Fruit fly (Drosophila melanogaster): Measurements from ENCODE around the gene Obp19d.
A peak's percentile ranks its signal among the peaks of the same experiment; 100 is the strongest.

Gene Obp19d

dm6 chrX:20419313-20419712 lies at the start of gene Obp19d:
Gene Obp19d (plus strand): TSS chrX:20419613.
- TF ChIP-seq woc (GFP tag; optimal IDR thresholded peaks at IDR 0.05), result no peak
- no peak for TF ChIP-seq CG32264 (GFP tag; optimal IDR thresholded peaks at IDR 0.05)
- no peak for TF ChIP-seq Myc (optimal IDR thresholded peaks at IDR 0.05)

dm6 chrX:20376422-20376821 lies 43.0 kb upstream of the Obp19d start, which contains the start of gene CG12679:
Gene CG12679 (minus strand): TSS chrX:20376522.
- TF ChIP-seq dl (GFP tag; optimal IDR thresholded peaks at IDR 0.05; ENCODE audit: insufficient read depth in 1 of 2, partially characterized antibody in 2 of 2), result no peak
- TF ChIP-seq br (GFP tag; optimal IDR thresholded peaks at IDR 0.05), result no peak
- no peak for TF ChIP-seq dmrt93B (GFP tag; optimal IDR thresholded peaks at IDR 0.05)
- TF ChIP-seq sv (GFP tag; optimal IDR thresholded peaks at IDR 0.05), result no peak
- no peak for TF ChIP-seq brk (GFP tag; optimal IDR thresholded peaks at IDR 0.05)
- no peak for TF ChIP-seq dsf (GFP tag; optimal IDR thresholded peaks at IDR 0.05; ENCODE audit: borderline replicate concordance)
- TF ChIP-seq pan (optimal IDR thresholded peaks at IDR 0.05), result no peak
- no peak for TF ChIP-seq lola (GFP tag; optimal IDR thresholded peaks at IDR 0.05)
- no peak for TF ChIP-seq usp (GFP tag; optimal IDR thresholded peaks at IDR 0.05)
- TF ChIP-seq tai (GFP tag; optimal IDR thresholded peaks at IDR 0.05), result no peak
- TF ChIP-seq CG9705 (GFP tag; optimal IDR thresholded peaks at IDR 0.05), result no peak
- TF ChIP-seq Mio (GFP tag; optimal IDR thresholded peaks at IDR 0.05), result no peak

- TF ChIP-seq Sp1 (GFP tag; optimal IDR thresholded peaks at IDR 0.05) (no peak), HLH106 (tag; optimal IDR thresholded peaks at IDR 0.05) (no peak), Mio (GFP tag; optimal IDR thresholded peaks at IDR 0.05) (no peak), dl (GFP tag; optimal IDR thresholded peaks at IDR 0.05; ENCODE audit: insufficient read depth in 1 of 2, partially characterized antibody in 2 of 2) (no peak), h (GFP tag; optimal IDR thresholded peaks at IDR 0.05) (no peak), lola (GFP tag; optimal IDR thresholded peaks at IDR 0.05) (no peak), Vsx2 (GFP tag; optimal IDR thresholded peaks at IDR 0.05; ENCODE audit: partially characterized antibody) (no peak)
Measured at dm6 chrX:20385865-20386264, 33.5 kb upstream of the Obp19d start.

- TF ChIP-seq sage (GFP tag; optimal IDR thresholded peaks at IDR 0.05) (no peak), N (GFP tag; optimal IDR thresholded peaks at IDR 0.05) (no peak), Jra (GFP tag; optimal IDR thresholded peaks at IDR 0.05) (no peak), HLH106 (tag; optimal IDR thresholded peaks at IDR 0.05) (no peak), Dif (GFP tag; optimal IDR thresholded peaks at IDR 0.05; ENCODE audit: partially characterized antibody) (no peak)
Measured at dm6 chrX:20389633-20390032, 29.8 kb upstream of the Obp19d start.

dm6 chrX:20390706-20391105 lies 28.7 kb upstream of the Obp19d start, which contains the start of gene jb:
Gene jb (minus strand): TSS chrX:20390806.
- TF ChIP-seq OdsH (GFP tag; optimal IDR thresholded peaks at IDR 0.05) (no peak), h (GFP tag; optimal IDR thresholded peaks at IDR 0.05) (no peak), sage (GFP tag; optimal IDR thresholded peaks at IDR 0.05) (no peak), Sp1 (GFP tag; optimal IDR thresholded peaks at IDR 0.05) (no peak), fru (GFP tag; optimal IDR thresholded peaks at IDR 0.05) (no peak)

dm6 chrX:20391230-20391629 lies 28.2 kb upstream of the Obp19d start:
- no peak for TF ChIP-seq Dfd (GFP tag; optimal IDR thresholded peaks at IDR 0.05)
- no peak for TF ChIP-seq Mio (GFP tag; optimal IDR thresholded peaks at IDR 0.05)
- peak; percentile 37 for TF ChIP-seq Myc (optimal IDR thresholded peaks at IDR 0.05)

dm6 chrX:20393580-20393979 lies 25.8 kb upstream of the Obp19d start, which contains the start of gene Syx16:
Gene Syx16 (minus strand): TSS chrX:20393751.
- TF ChIP-seq rgr (GFP tag; optimal IDR thresholded peaks at IDR 0.05) (no peak), Hr78 (GFP tag; optimal IDR thresholded peaks at IDR 0.05) (no peak), pan (optimal IDR thresholded peaks at IDR 0.05) (no peak), br (GFP tag; optimal IDR thresholded peaks at IDR 0.05) (no peak), Myc (optimal IDR thresholded peaks at IDR 0.05) (no peak), usp (GFP tag; optimal IDR thresholded peaks at IDR 0.05) (no peak), CrebA (GFP tag; optimal IDR thresholded peaks at IDR 0.05; ENCODE audit: borderline replicate concordance) (no peak), Abd-B (GFP tag; optimal IDR thresholded peaks at IDR 0.05) (no peak), foxo (GFP tag; optimal IDR thresholded peaks at IDR 0.05) (no peak), Vsx2 (GFP tag; optimal IDR thresholded peaks at IDR 0.05; ENCODE audit: partially characterized antibody) (no peak), sage (GFP tag; optimal IDR thresholded peaks at IDR 0.05) (no peak)

All from whole organism, wandering third instar larva.